Worm (Caenorhabditis elegans): Measurements from ENCODE around the gene F21D9.2.
"Not testable (repeated sequence)": the region's sequence is repeated elsewhere in the genome, so short reads cannot be mapped to it uniquely, and the experiment has no call there.

DNA sequence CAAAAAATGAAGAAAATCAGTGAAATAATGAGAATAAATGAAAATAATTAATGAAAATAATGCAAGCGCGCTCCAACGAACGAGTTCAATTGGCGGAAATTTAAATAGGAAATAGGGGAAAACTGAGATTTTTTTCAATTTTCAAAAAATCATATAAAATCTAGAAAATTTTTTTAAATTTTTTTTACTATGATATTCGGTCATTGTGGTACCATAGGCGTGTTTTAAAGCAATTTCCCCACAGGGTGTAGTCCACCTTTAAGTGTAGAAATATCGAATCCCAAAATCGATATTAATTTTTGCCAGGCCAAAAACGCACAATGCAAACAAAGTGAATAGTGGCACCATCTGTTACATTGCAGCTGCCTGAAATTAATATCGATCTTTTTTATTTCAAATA, 1.9 kb upstream of the F21D9.2 start, which contains the start of gene F21D9.1:
- not testable (repeated sequence) for TF ChIP-seq snpc-4 (tag; optimal IDR thresholded peaks at IDR 0.05); F26F4.8 (GFP tag; conservative IDR thresholded peaks at IDR 0.05); nhr-11 (tag; optimal IDR thresholded peaks at IDR 0.05); lin-1 (GFP tag; IDR thresholded peaks at IDR 0.05); pqm-1 (tag; optimal IDR thresholded peaks at IDR 0.05); hlh-30 (tag; optimal IDR thresholded peaks at IDR 0.05; ENCODE audit: insufficient read depth); lsy-2 (tag; optimal IDR thresholded peaks at IDR 0.05); ztf-11 (tag; optimal IDR thresholded peaks at IDR 0.05)

All from whole organism, L4 larva.